Worm (Caenorhabditis elegans) whole organism, midembryonic: ENCODE measurements around the gene C36E8.4.

ENCODE experiments used
- flt-1 ChIP-seq: fragments of 200-800 bp; sonication (Bioruptor generic); IDR thresholded peaks from 2 replicates; pipeline ENCODE4 v1.3.6; 2022; ENCODE audit warnings: missing genetic modification characterization, missing compliant biosample characterization
- ztf-23 ChIP-seq: fragments of 200-800 bp; sonication (Bioruptor generic); IDR thresholded peaks from 2 replicates; pipeline ENCODE4 v1.3.6; 2022; ENCODE audit warnings: missing genetic modification reagents, missing genetic modification characterization, missing compliant biosample characterization

- TF ChIP-seq ztf-23 (GFP tag; lab: Robert Waterston, UW): no peak
- no peak for TF ChIP-seq flt-1 (GFP tag; lab: Robert Waterston, UW)
Observed at ce11 chrIII:4012036-4012435, at the start of gene C36E8.4.
